Fruit fly (Drosophila melanogaster): ENCODE data around the gene CG9004.

The CG9004 gene

DNA sequence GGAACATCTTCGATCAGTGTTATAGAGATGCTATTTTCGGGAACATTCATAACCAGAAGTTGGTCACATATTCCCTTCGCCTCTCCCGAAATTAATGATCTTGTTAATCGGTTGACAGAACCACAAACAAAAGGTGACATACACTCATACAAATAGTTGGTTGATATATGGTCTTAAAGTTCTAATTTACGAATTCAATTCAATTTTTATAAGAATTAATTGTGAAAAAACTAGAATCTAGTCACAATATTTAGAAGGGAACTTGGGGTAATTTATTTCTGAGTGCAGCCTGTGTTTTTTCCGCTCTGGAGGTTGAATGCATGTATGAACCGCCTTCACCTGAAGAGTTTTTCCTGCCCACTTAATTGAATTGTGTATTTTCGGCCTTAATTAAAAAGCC, 26.3 kb downstream of the CG9004 start (continued):
- TF ChIP-seq nerfin-1 (tag; optimal IDR thresholded peaks at IDR 0.05), result no peak
- TF ChIP-seq CG10321 (GFP tag; IDR thresholded peaks at IDR 0.05), result no peak
- TF ChIP-seq CG13894 (tag; optimal IDR thresholded peaks at IDR 0.05), result no peak
- TF ChIP-seq so (GFP tag; IDR thresholded peaks at IDR 0.05), result no peak
- TF ChIP-seq D19B (GFP tag; optimal IDR thresholded peaks at IDR 0.05), result no peak
- TF ChIP-seq CG3281 (GFP tag; optimal IDR thresholded peaks at IDR 0.05), result no peak
- TF ChIP-seq CG2712 (tag; optimal IDR thresholded peaks at IDR 0.05), result no peak
- TF ChIP-seq NfI (GFP tag; optimal IDR thresholded peaks at IDR 0.05), result no peak
- no peak for TF ChIP-seq CG12942 (GFP tag; optimal IDR thresholded peaks at IDR 0.05)
- no peak for TF ChIP-seq lbe (GFP tag; optimal IDR thresholded peaks at IDR 0.05)
- no peak for TF ChIP-seq prd (optimal IDR thresholded peaks at IDR 0.05)
- TF ChIP-seq prd (GFP tag; IDR thresholded peaks at IDR 0.05), result no peak
- no peak for TF ChIP-seq YL-1 (GFP tag; optimal IDR thresholded peaks at IDR 0.05)
- 0 out of 2 replicates have a peak, but pooled peaks have one; percentile 8 for TF ChIP-seq CG10366 (GFP tag; IDR thresholded peaks at IDR 0.05)
- no peak for TF ChIP-seq CG3995 (GFP tag; optimal IDR thresholded peaks at IDR 0.05)
- no peak for TF ChIP-seq sr (GFP tag; IDR thresholded peaks at IDR 0.05)
- no peak for TF ChIP-seq pb (GFP tag; optimal IDR thresholded peaks at IDR 0.05)
- TF ChIP-seq CG5180 (GFP tag; optimal IDR thresholded peaks at IDR 0.05), result no peak
- TF ChIP-seq CG34422 (GFP tag; IDR thresholded peaks at IDR 0.05), result no peak
- TF ChIP-seq CG10979 (tag; optimal IDR thresholded peaks at IDR 0.05), result peak; percentile 44
- TF ChIP-seq CG18262 (tag; optimal IDR thresholded peaks at IDR 0.05), result peak; percentile 18
- TF ChIP-seq GATAe (GFP tag; conservative IDR thresholded peaks at IDR 0.05), result no peak
- no peak for TF ChIP-seq danr (GFP tag; IDR thresholded peaks at IDR 0.05)
- TF ChIP-seq CG32767 (GFP tag; IDR thresholded peaks at IDR 0.05), result no peak
- TF ChIP-seq jigr1 (GFP tag; IDR thresholded peaks at IDR 0.05), result no peak
- TF ChIP-seq CG10654 (GFP tag; optimal IDR thresholded peaks at IDR 0.05), result no peak
- no peak for TF ChIP-seq lilli (GFP tag; optimal IDR thresholded peaks at IDR 0.05)
- TF ChIP-seq CG4360 (GFP tag; IDR thresholded peaks at IDR 0.05), result no peak
- TF ChIP-seq CG13624 (GFP tag; optimal IDR thresholded peaks at IDR 0.05), result no peak
- TF ChIP-seq CG12071 (GFP tag; optimal IDR thresholded peaks at IDR 0.05), result no peak
- TF ChIP-seq Atf3 (GFP tag; optimal IDR thresholded peaks at IDR 0.05), result no peak
- no peak for TF ChIP-seq wor (GFP tag; IDR thresholded peaks at IDR 0.05)
- no peak for TF ChIP-seq ci (GFP tag; IDR thresholded peaks at IDR 0.05)
- no peak for TF ChIP-seq sim (GFP tag; IDR thresholded peaks at IDR 0.05)
- TF ChIP-seq Atf6 (GFP tag; IDR thresholded peaks at IDR 0.05), result no peak
- TF ChIP-seq CG9437 (GFP tag; optimal IDR thresholded peaks at IDR 0.05), result no peak
- TF ChIP-seq CG8388 (GFP tag; optimal IDR thresholded peaks at IDR 0.05), result peak; percentile 35
- no peak for TF ChIP-seq NFAT (GFP tag; IDR thresholded peaks at IDR 0.05)
- TF ChIP-seq unpg (GFP tag; optimal IDR thresholded peaks at IDR 0.05), result peak; percentile 43
- no peak for TF ChIP-seq CG6272 (GFP tag; IDR thresholded peaks at IDR 0.05)
- TF ChIP-seq Lpt (GFP tag; optimal IDR thresholded peaks at IDR 0.05), result no peak
- no peak for TF ChIP-seq insv (GFP tag; optimal IDR thresholded peaks at IDR 0.05)
- TF ChIP-seq ems (GFP tag; optimal IDR thresholded peaks at IDR 0.05), result no peak
- no peak for TF ChIP-seq sob (GFP tag; IDR thresholded peaks at IDR 0.05)
- peak; percentile 21 for TF ChIP-seq CG17829 (tag; optimal IDR thresholded peaks at IDR 0.05)
- TF ChIP-seq cad (GFP tag; optimal IDR thresholded peaks at IDR 0.05), result no peak
- no peak for TF ChIP-seq Awh (GFP tag; IDR thresholded peaks at IDR 0.05)
- no peak for TF ChIP-seq CG13287 (GFP tag; IDR thresholded peaks at IDR 0.05; ENCODE audit: partially characterized antibody)
- no peak for TF ChIP-seq salm (tag; optimal IDR thresholded peaks at IDR 0.05)
- TF ChIP-seq ash1 (GFP tag; optimal IDR thresholded peaks at IDR 0.05), result no peak
- no peak for TF ChIP-seq Antp (GFP tag; optimal IDR thresholded peaks at IDR 0.05)
- no peak for TF ChIP-seq bowl (GFP tag; IDR thresholded peaks at IDR 0.05)
- TF ChIP-seq NC2α (GFP tag; optimal IDR thresholded peaks at IDR 0.05), result no peak
- TF ChIP-seq chm (GFP tag; IDR thresholded peaks at IDR 0.05), result no peak
